Fruit fly (Drosophila melanogaster) whole organism, embryonic: ENCODE results near the gene CG32192.

ENCODE experiments used
- Ada2b ChIP-seq: fragments of 200-800 bp; sonication (Bioruptor generic); IDR thresholded peaks from 2 replicates; pipeline ENCODE4 v1.3.6; 2022; ENCODE audit warnings: missing biosample characterization, missing genetic modification characterization
- CG10209 ChIP-seq: fragments of 200-800 bp; sonication (Bioruptor generic); optimal IDR thresholded peaks from 3 replicates; lab custom pipeline; 2017; ENCODE audit warnings: missing biosample characterization, mild to moderate bottlenecking, missing genetic modification characterization, missing genetic modification reagents
- CG11504 ChIP-seq: fragments of 200-800 bp; sonication (Bioruptor generic); optimal IDR thresholded peaks from 3 replicates; lab custom pipeline; 2019; ENCODE audit warnings: missing biosample characterization, mild to moderate bottlenecking, missing genetic modification characterization, moderate library complexity
- CG11560 ChIP-seq: fragments of 200-800 bp; sonication (Bioruptor generic); IDR thresholded peaks from 3 replicates; pipeline ENCODE4 v1.3.6; 2022; ENCODE audit warnings: missing biosample characterization, missing genetic modification characterization
- CG12391 ChIP-seq: fragments of 200-800 bp; sonication (Bioruptor generic); optimal IDR thresholded peaks from 3 replicates; lab custom pipeline; 2018; ENCODE audit warnings: missing biosample characterization, mild to moderate bottlenecking, missing genetic modification characterization, moderate library complexity
- CG12942 ChIP-seq: fragments of 200-800 bp; sonication (Bioruptor generic); optimal IDR thresholded peaks from 3 replicates; lab custom pipeline; 2016; ENCODE audit warnings: missing biosample characterization, missing genetic modification characterization
- CG14667 ChIP-seq: fragments of 200-800 bp; sonication (Bioruptor generic); IDR thresholded peaks from 2 replicates; pipeline ENCODE4 v1.3.6; 2022; ENCODE audit warnings: missing biosample characterization, missing genetic modification characterization
- CG15269 ChIP-seq: fragments of 200-800 bp; sonication (Bioruptor generic); optimal IDR thresholded peaks from 2 replicates; lab custom pipeline; 2018; ENCODE audit warnings: missing biosample characterization, mild to moderate bottlenecking, missing genetic modification characterization, moderate library complexity
- CG15514 ChIP-seq: fragments of 200-800 bp; sonication (Bioruptor generic); optimal IDR thresholded peaks from 3 replicates; lab custom pipeline; 2017; ENCODE audit warnings: missing biosample characterization, missing genetic modification characterization, mild to moderate bottlenecking, moderate library complexity, missing genetic modification reagents
- CG17829 ChIP-seq: fragments of 200-800 bp; optimal IDR thresholded peaks from 2 replicates; lab custom pipeline; 2019; ENCODE audit warnings: missing biosample characterization, mild to moderate bottlenecking, missing genetic modification characterization, moderate library complexity
- CG1792 ChIP-seq: fragments of 200-800 bp; sonication (Bioruptor generic); optimal IDR thresholded peaks from 2 replicates; lab custom pipeline; 2016; ENCODE audit warnings: missing biosample characterization, missing genetic modification characterization
- CG18011 ChIP-seq: fragments of 200-800 bp; sonication (Bioruptor generic); optimal IDR thresholded peaks from 2 replicates; lab custom pipeline; 2017; ENCODE audit warnings: missing biosample characterization, missing genetic modification characterization, mild to moderate bottlenecking, moderate library complexity, missing genotype
- CG2875 ChIP-seq: fragments of 200-800 bp; sonication (Bioruptor generic); optimal IDR thresholded peaks from 2 replicates; lab custom pipeline; 2017; ENCODE audit warnings: missing biosample characterization, mild to moderate bottlenecking, missing genetic modification characterization, missing genetic modification reagents
- CG30403 ChIP-seq: fragments of 200-800 bp; sonication (Bioruptor generic); optimal IDR thresholded peaks from 3 replicates; lab custom pipeline; 2016; ENCODE audit warnings: missing biosample characterization, missing genetic modification characterization
- CG30431 ChIP-seq: fragments of 200-800 bp; sonication (Bioruptor generic); optimal IDR thresholded peaks from 2 replicates; lab custom pipeline; 2017; ENCODE audit warnings: missing biosample characterization, missing genetic modification characterization
- CG31365 ChIP-seq: fragments of 200-800 bp; sonication (Bioruptor generic); optimal IDR thresholded peaks from 2 replicates; lab custom pipeline; 2018; ENCODE audit warnings: missing biosample characterization, mild to moderate bottlenecking, missing genetic modification characterization
- CG4282 ChIP-seq: fragments of 200-800 bp; sonication (Bioruptor generic); optimal IDR thresholded peaks from 2 replicates; lab custom pipeline; 2016; ENCODE audit warnings: missing biosample characterization, missing genetic modification characterization
- CG6254 ChIP-seq: fragments of 200-800 bp; sonication (Bioruptor generic); optimal IDR thresholded peaks from 3 replicates; lab custom pipeline; 2017; ENCODE audit warnings: mild to moderate bottlenecking, missing biosample characterization, missing genetic modification reagents, missing genetic modification characterization
- CG6272 ChIP-seq: fragments of 200-800 bp; sonication (Bioruptor generic); IDR thresholded peaks from 2 replicates; pipeline ENCODE4 v1.3.6; 2022; ENCODE audit warnings: missing biosample characterization, missing genetic modification characterization
- CG9437 ChIP-seq: fragments of 200-800 bp; sonication (Bioruptor generic); optimal IDR thresholded peaks from 2 replicates; lab custom pipeline; 2018; ENCODE audit warnings: missing biosample characterization, mild to moderate bottlenecking, missing genetic modification characterization
- CTCF ChIP-seq: fragments of 200-800 bp; sonication (Bioruptor generic); optimal IDR thresholded peaks from 2 replicates; lab custom pipeline; 2017; ENCODE audit warnings: missing biosample characterization, mild to moderate bottlenecking, missing genetic modification characterization, moderate library complexity
- CrebB ChIP-seq: fragments of 200-800 bp; sonication (Bioruptor generic); optimal IDR thresholded peaks from 3 replicates; lab custom pipeline; 2018; ENCODE audit warnings: missing biosample characterization, mild to moderate bottlenecking, missing genetic modification characterization
- Dip3 ChIP-seq: fragments of 200-800 bp; sonication (Bioruptor generic); optimal IDR thresholded peaks from 3 replicates; lab custom pipeline; 2016; ENCODE audit warnings: missing biosample characterization, missing genetic modification characterization
- ERR ChIP-seq: fragments of 200-800 bp; sonication (Bioruptor generic); optimal IDR thresholded peaks from 2 replicates; lab custom pipeline; 2016; ENCODE audit warnings: missing biosample characterization, missing genetic modification characterization
- H15 ChIP-seq: fragments of 200-800 bp; sonication (Bioruptor generic); IDR thresholded peaks from 3 replicates; pipeline ENCODE4 v1.3.6; 2022; ENCODE audit warnings: missing biosample characterization, missing genetic modification characterization
- Max ChIP-seq: fragments of 200-800 bp; sonication (Bioruptor generic); optimal IDR thresholded peaks from 2 replicates; lab custom pipeline; 2016; ENCODE audit warnings: missing biosample characterization, mild to moderate bottlenecking, missing genetic modification characterization
- Rx ChIP-seq: fragments of 200-800 bp; sonication (Bioruptor generic); IDR thresholded peaks from 2 replicates; pipeline ENCODE4 v1.3.6; 2022; ENCODE audit warnings: missing biosample characterization, missing genetic modification characterization
- Sin3A ChIP-seq: fragments of >200 bp; optimal IDR thresholded peaks from 2 replicates; lab custom pipeline; 2018
- Ssrp ChIP-seq: fragments of 200-800 bp; sonication (Bioruptor generic); optimal IDR thresholded peaks from 2 replicates; lab custom pipeline; 2018; ENCODE audit warnings: missing biosample characterization, mild to moderate bottlenecking, missing genetic modification characterization, moderate library complexity
- abd-A ChIP-seq: fragments of 200-800 bp; sonication (Bioruptor generic); optimal IDR thresholded peaks from 3 replicates; lab custom pipeline; 2019; ENCODE audit warnings: missing biosample characterization, mild to moderate bottlenecking, missing genetic modification characterization, moderate library complexity
- ap ChIP-seq: fragments of 200-800 bp; sonication (Bioruptor generic); IDR thresholded peaks from 2 replicates; pipeline ENCODE4 v1.3.6; 2022; ENCODE audit warnings: missing biosample characterization, missing genetic modification characterization
- ase ChIP-seq: fragments of 200-800 bp; sonication (Bioruptor generic); IDR thresholded peaks from 3 replicates; pipeline ENCODE4 v1.3.6; 2022; ENCODE audit warnings: missing biosample characterization, missing genetic modification characterization
- cad ChIP-seq: fragments of >200 bp; optimal IDR thresholded peaks from 2 replicates; lab custom pipeline; 2017; ENCODE audit warnings: missing biosample characterization, missing genetic modification characterization
- chif ChIP-seq, 2 experiments: fragments of 200-800 bp; sonication (Bioruptor generic); optimal IDR thresholded peaks; 3 replicates each; lab custom pipeline; 2016; ENCODE audit warnings: missing biosample characterization in 2 of 2, missing genetic modification characterization in 2 of 2
- crp ChIP-seq, 2 experiments: fragments of 200-800 bp; sonication (Bioruptor generic); optimal IDR thresholded peaks; 2 replicates in 1 of 2; 3 replicates in 1 of 2; lab custom pipeline; 2017; ENCODE audit warnings: missing biosample characterization in 2 of 2, missing genetic modification characterization in 2 of 2, mild to moderate bottlenecking in 1 of 2, moderate library complexity in 1 of 2
- dysf ChIP-seq: fragments of 200-800 bp; sonication (Bioruptor generic); IDR thresholded peaks from 3 replicates; pipeline ENCODE4 v1.3.6; 2022; ENCODE audit warnings: missing biosample characterization, missing genetic modification characterization
- fru ChIP-seq: fragments of >200 bp; optimal IDR thresholded peaks from 2 replicates; lab custom pipeline; 2017
- gsb ChIP-seq: fragments of 200-800 bp; sonication (Bioruptor generic); IDR thresholded peaks from 2 replicates; pipeline ENCODE4 v1.3.6; 2022; ENCODE audit warnings: missing biosample characterization, missing genetic modification characterization
- jigr1 ChIP-seq: fragments of 200-800 bp; sonication (Bioruptor generic); IDR thresholded peaks from 3 replicates; pipeline ENCODE4 v1.3.6; 2022; ENCODE audit warnings: missing biosample characterization, missing genetic modification characterization
- lmd ChIP-seq: fragments of 200-800 bp; sonication (Bioruptor generic); IDR thresholded peaks from 2 replicates; pipeline ENCODE4 v1.3.6; 2022; ENCODE audit warnings: missing biosample characterization, missing genetic modification characterization
- mam ChIP-seq: fragments of 200-800 bp; sonication (Bioruptor generic); optimal IDR thresholded peaks from 3 replicates; lab custom pipeline; 2016; ENCODE audit warnings: missing biosample characterization, missing genetic modification characterization
- mirr ChIP-seq: fragments of 200-800 bp; sonication (Bioruptor generic); optimal IDR thresholded peaks from 3 replicates; lab custom pipeline; 2018; ENCODE audit warnings: missing biosample characterization, mild to moderate bottlenecking, missing genetic modification characterization
- nerfin-1 ChIP-seq: fragments of 200-800 bp; sonication (Bioruptor generic); optimal IDR thresholded peaks from 3 replicates; lab custom pipeline; 2019; ENCODE audit warnings: missing biosample characterization, mild to moderate bottlenecking, missing genetic modification characterization, moderate library complexity
- otp ChIP-seq: fragments of 200-800 bp; sonication (Bioruptor generic); IDR thresholded peaks from 3 replicates; pipeline ENCODE4, ENCODE4 v1.3.6; 2022; ENCODE audit warnings: missing biosample characterization, missing genetic modification characterization
- pan ChIP-seq, 4 experiments: fragments of >200 bp in 3 of 4; fragments of 200-800 bp in 1 of 4; sonication (Bioruptor generic) in 1 of 4; optimal IDR thresholded peaks in 3 of 4; IDR thresholded peaks in 1 of 4; 2 replicates each; pipeline versions ENCODE4 v1.3.6 to Lab custom; 2017 to 2022; ENCODE audit warnings: missing biosample characterization in 2 of 4, missing genetic modification characterization in 2 of 4, mixed read lengths in 1 of 4
- pfk ChIP-seq: fragments of 200-800 bp; sonication (Bioruptor generic); optimal IDR thresholded peaks from 2 replicates; lab custom pipeline; 2018; ENCODE audit warnings: missing biosample characterization, mild to moderate bottlenecking, missing genetic modification characterization, moderate library complexity
- psq ChIP-seq: fragments of 200-800 bp; sonication (Bioruptor generic); optimal IDR thresholded peaks from 2 replicates; lab custom pipeline; 2017; ENCODE audit warnings: missing biosample characterization, missing genetic modification characterization
- pum ChIP-seq: fragments of 200-800 bp; sonication (Bioruptor generic); optimal IDR thresholded peaks from 2 replicates; lab custom pipeline; 2016; ENCODE audit warnings: missing biosample characterization, missing genetic modification characterization
- sc ChIP-seq, 3 experiments: fragments of >200 bp in 2 of 3; fragments of 200-800 bp in 1 of 3; sonication (Bioruptor generic) in 1 of 3; optimal IDR thresholded peaks; 2 replicates in 2 of 3; 3 replicates in 1 of 3; lab custom pipeline; 2017; ENCODE audit warnings: mild to moderate bottlenecking in 1 of 3, missing biosample characterization in 1 of 3, missing genetic modification characterization in 1 of 3, missing genetic modification reagents in 1 of 3
- seq ChIP-seq: fragments of 200-800 bp; sonication (Bioruptor generic); IDR thresholded peaks from 2 replicates; pipeline ENCODE4 v1.3.6; 2022; ENCODE audit warnings: missing biosample characterization, missing genetic modification characterization
- sim ChIP-seq: fragments of 200-800 bp; sonication (Bioruptor generic); IDR thresholded peaks from 2 replicates; pipeline ENCODE4 v1.3.6; 2022; ENCODE audit warnings: missing biosample characterization, missing genetic modification characterization
- so ChIP-seq: fragments of 200-800 bp; sonication (Bioruptor generic); IDR thresholded peaks from 3 replicates; pipeline ENCODE4 v1.3.6; 2022; ENCODE audit warnings: missing biosample characterization, missing genetic modification characterization
- vvl ChIP-seq: fragments of 200-800 bp; sonication (Bioruptor generic); IDR thresholded peaks from 2 replicates; pipeline ENCODE4 v1.3.6; 2022; ENCODE audit warnings: missing biosample characterization, missing genetic modification characterization

Gene CG32192

dm6 chr3L:18088027-18088426, 47.9 kb downstream of the CG32192 start (continued):
- TF ChIP-seq CG18011 (GFP tag; lab: Kevin White, UChicago) (no peak), lmd (GFP tag; lab: Robert Waterston, UW) (no peak), pfk (GFP tag; lab: Kevin White, UChicago) (no peak), Ada2b (GFP tag; lab: Robert Waterston, UW) (no peak), CG11560 (tag; lab: Robert Waterston, UW) (no peak), fru (no peak), CG1792 (GFP tag; lab: Kevin White, UChicago) (no peak), mirr (GFP tag; lab: Kevin White, UChicago) (no peak), Sin3A (lab: Kevin White, UChicago) (no peak), CrebB (tag; lab: Kevin White, UChicago) (no peak), CG10209 (no peak), gsb (no peak), pum (GFP tag; lab: Kevin White, UChicago) (no peak), Ssrp (no peak), CG17829 (tag; lab: Kevin White, UChicago) (peak; percentile 55), CG4282 (no peak), mam (no peak), sim (no peak), dysf (GFP tag; lab: Robert Waterston, UW) (no peak), CG6272 (GFP tag; lab: Robert Waterston, UW) (no peak), pan (optimal IDR thresholded peaks at IDR 0.05; lab: Kevin White, UChicago) (no peak), pan (GFP tag; optimal IDR thresholded peaks at IDR 0.05 in 1 of 2, IDR thresholded peaks at IDR 0.05 in 1 of 2) (no peak), CG9437 (GFP tag; lab: Kevin White, UChicago) (no peak), CG30403 (GFP tag; lab: Kevin White, UChicago) (no peak), nerfin-1 (tag; lab: Kevin White, UChicago) (no peak), CG31365 (peak; percentile 99), abd-A (no peak), CTCF (peak; percentile 68), seq (GFP tag; lab: Robert Waterston, UW) (no peak), vvl (no peak; the same call in 1 of the 2 replicates), sc (optimal IDR thresholded peaks at IDR 0.05; lab: Kevin White, UChicago) (no peak), sc (GFP tag; optimal IDR thresholded peaks at IDR 0.05; lab: Kevin White, UChicago) (no peak), H15 (no peak), CG14667 (GFP tag; lab: Robert Waterston, UW) (no peak), CG30431 (no peak), ERR (GFP tag; lab: Kevin White, UChicago) (no peak), ap (GFP tag; lab: Robert Waterston, UW) (no peak), CG12942 (GFP tag; lab: Kevin White, UChicago) (no peak), Dip3 (GFP tag; lab: Kevin White, UChicago) (no peak), chif (GFP tag; optimal IDR thresholded peaks at IDR 0.05; lab: Kevin White, UChicago) (peak in 1 of 2 experiments; percentile 27), CG6254 (GFP tag; lab: Kevin White, UChicago) (no peak), crp (GFP tag; optimal IDR thresholded peaks at IDR 0.05; lab: Kevin White, UChicago) (no peak), jigr1 (no peak), CG15269 (tag; lab: Kevin White, UChicago) (no peak), so (GFP tag; lab: Robert Waterston, UW) (no peak), CG2875 (GFP tag; lab: Kevin White, UChicago) (no peak), ase (GFP tag; lab: Robert Waterston, UW) (no peak), otp (GFP tag; lab: Robert Waterston, UW) (no peak), Rx (no peak), CG11504 (tag; lab: Kevin White, UChicago) (peak; percentile 46), Max (GFP tag; lab: Kevin White, UChicago) (no peak), psq (no peak), cad (GFP tag; lab: Kevin White, UChicago) (no peak), CG12391 (tag; lab: Kevin White, UChicago) (no peak), CG15514 (GFP tag; lab: Kevin White, UChicago) (peak; percentile 2)
